Worm (Caenorhabditis elegans) whole organism, L4 larva: Measurements from ENCODE around the gene rgs-5.
A peak's percentile ranks its signal among the peaks of the same experiment; 100 is the strongest.

ENCODE experiments used
- D1046.2 ChIP-seq: fragments of 200-800 bp; sonication (Bioruptor generic); IDR thresholded peaks from 2 replicates; pipeline ENCODE4 v1.3.6; 2022; ENCODE audit warnings: missing genetic modification characterization, missing compliant biosample characterization
- F10B5.3 ChIP-seq: sonication (generic microtip); optimal IDR thresholded peaks from 2 replicates; lab custom pipeline; 2016; ENCODE audit warnings: mild to moderate bottlenecking, missing genetic modification characterization, missing compliant biosample characterization
- F44E2.7 ChIP-seq: fragments of 200-800 bp; sonication (Bioruptor generic); IDR thresholded peaks from 2 replicates; pipeline ENCODE4 v2.1.2; 2022; ENCODE audit warnings: missing genetic modification characterization, missing compliant biosample characterization
- F49E8.2 ChIP-seq: sonication (generic microtip); optimal IDR thresholded peaks from 2 replicates; lab custom pipeline; 2016; ENCODE audit warnings: missing compliant biosample characterization, mild to moderate bottlenecking, missing genetic modification characterization, borderline replicate concordance
- T26A8.4 ChIP-seq: fragments of 200-800 bp; sonication (Bioruptor generic); IDR thresholded peaks from 2 replicates; pipeline ENCODE4 v1.3.6; 2022; ENCODE audit warnings: missing genetic modification characterization, missing compliant biosample characterization
- Y105C5A.15 ChIP-seq: fragments of 200-800 bp; sonication (Bioruptor generic); IDR thresholded peaks from 2 replicates; pipeline ENCODE4 v1.3.6; 2022; ENCODE audit warnings: missing genetic modification characterization, missing compliant biosample characterization
- Y75B8A.6 ChIP-seq: fragments of 200-800 bp; sonication (Bioruptor generic); IDR thresholded peaks from 2 replicates; pipeline ENCODE4 v1.3.6; 2022; ENCODE audit warnings: missing genetic modification reagents, missing genetic modification characterization, missing compliant biosample characterization
- ZK546.5 ChIP-seq, 2 experiments: sonication (generic microtip); optimal IDR thresholded peaks; 2 replicates each; lab custom pipeline; 2017; ENCODE audit warnings: missing biosample characterization in 2 of 2, missing genetic modification characterization in 2 of 2
- aha-1 ChIP-seq: fragments of 150-350 bp; peaks from one replicate; lab custom pipeline; 2014; ENCODE audit warnings: missing biosample characterization, missing genetic modification characterization
- ama-1 ChIP-seq: fragments of 150-350 bp; optimal IDR thresholded peaks from 2 replicates; lab custom pipeline; 2014; ENCODE audit warnings: inconsistent platforms, mixed read lengths
- ceh-32 ChIP-seq: sonication (generic microtip); optimal IDR thresholded peaks from 2 replicates; lab custom pipeline; 2016; ENCODE audit warnings: mild to moderate bottlenecking, missing genetic modification characterization, missing compliant biosample characterization; ENCODE audit not compliant: poor library complexity
- ceh-44 ChIP-seq: fragments of 200-800 bp; sonication (Bioruptor generic); IDR thresholded peaks from 2 replicates; pipeline ENCODE4 v1.3.6; 2022; ENCODE audit warnings: missing genetic modification reagents, missing genetic modification characterization, missing compliant biosample characterization
- ceh-62 ChIP-seq: sonication (generic microtip); optimal IDR thresholded peaks from 2 replicates; lab custom pipeline; 2017; ENCODE audit warnings: missing biosample characterization, missing genetic modification characterization
- ceh-82 ChIP-seq: sonication (generic microtip); optimal IDR thresholded peaks from 2 replicates; lab custom pipeline; 2017; ENCODE audit warnings: missing biosample characterization, missing genetic modification characterization
- ces-1 ChIP-seq: fragments of 150-350 bp; sonication (generic microtip); optimal IDR thresholded peaks from 4 replicates; lab custom pipeline; 2014; ENCODE audit warnings: missing biosample characterization, missing genetic modification reagents, missing genetic modification characterization
- cey-2 ChIP-seq: sonication (generic microtip); optimal IDR thresholded peaks from 3 replicates; lab custom pipeline; 2017; ENCODE audit warnings: missing genetic modification characterization, mild to moderate bottlenecking, missing compliant biosample characterization, antibody characterized with exemption, borderline replicate concordance; ENCODE audit not compliant: insufficient read depth
- ctbp-1 ChIP-seq: fragments of 200-800 bp; sonication (Bioruptor generic); IDR thresholded peaks from 2 replicates; pipeline ENCODE4 v1.3.6; 2022; ENCODE audit warnings: missing genetic modification reagents, missing genetic modification characterization, missing compliant biosample characterization
- dmd-6 ChIP-seq: fragments of 200-800 bp; sonication (Bioruptor generic); IDR thresholded peaks from 2 replicates; pipeline ENCODE4 v1.3.6; 2022; ENCODE audit warnings: missing genetic modification reagents, missing genetic modification characterization, missing compliant biosample characterization
- fkh-10 ChIP-seq: fragments of 150-350 bp; optimal IDR thresholded peaks from 2 replicates; lab custom pipeline; 2014; ENCODE audit warnings: missing biosample characterization, missing genetic modification reagents, missing genetic modification characterization
- gei-8 ChIP-seq: fragments of 200-800 bp; sonication (Bioruptor generic); optimal IDR thresholded peaks from 2 replicates; lab custom pipeline; 2018; ENCODE audit warnings: mild to moderate bottlenecking, missing genetic modification characterization, missing compliant biosample characterization
- lin-29 ChIP-seq: fragments of 200-800 bp; sonication (Bioruptor generic); IDR thresholded peaks from 2 replicates; pipeline ENCODE4 v1.3.6; 2022; ENCODE audit warnings: missing genetic modification reagents, missing genetic modification characterization, missing compliant biosample characterization
- lin-38 ChIP-seq: fragments of 200-800 bp; sonication (Bioruptor generic); IDR thresholded peaks from 2 replicates; pipeline ENCODE4 v1.3.6; 2022; ENCODE audit warnings: missing genetic modification reagents, missing genetic modification characterization, missing compliant biosample characterization
- lin-39 ChIP-seq: fragments of 150-350 bp; optimal IDR thresholded peaks from 2 replicates; lab custom pipeline; 2014; ENCODE audit warnings: missing biosample characterization, missing genetic modification reagents, missing genetic modification characterization
- lir-3 ChIP-seq: sonication (generic microtip); optimal IDR thresholded peaks from 2 replicates; lab custom pipeline; 2016; ENCODE audit warnings: mild to moderate bottlenecking, missing genetic modification characterization, missing compliant biosample characterization
- madf-5 ChIP-seq, 2 experiments: fragments of 200-800 bp; sonication (Bioruptor generic); IDR thresholded peaks; 2 replicates each; pipeline ENCODE4 v1.3.6; 2022; ENCODE audit warnings: missing compliant biosample characterization in 2 of 2, missing genetic modification characterization in 2 of 2
- madf-9 ChIP-seq: fragments of 200-800 bp; sonication (Bioruptor generic); conservative IDR thresholded peaks from 2 replicates; pipeline ENCODE4 v1.3.6; 2022; ENCODE audit warnings: missing genetic modification reagents, missing genetic modification characterization, missing compliant biosample characterization
- mdl-1 ChIP-seq, 2 experiments: fragments of 150-350 bp in 1 of 2; sonication (generic microtip) in 1 of 2; optimal IDR thresholded peaks; 2 replicates each; lab custom pipeline; 2014 to 2017; ENCODE audit warnings: missing biosample characterization in 2 of 2, missing genetic modification characterization in 2 of 2
- mep-1 ChIP-seq: fragments of 150-350 bp; sonication (generic microtip); optimal IDR thresholded peaks from 3 replicates; lab custom pipeline; 2014; ENCODE audit warnings: missing biosample characterization, missing genetic modification characterization
- mxl-2 ChIP-seq: fragments of 200-800 bp; sonication (Bioruptor generic); conservative IDR thresholded peaks from 2 replicates; pipeline ENCODE4 v1.3.6; 2022; ENCODE audit warnings: missing genetic modification reagents, missing genetic modification characterization, missing compliant biosample characterization
- nhr-10 ChIP-seq: fragments of 150-350 bp; optimal IDR thresholded peaks from 2 replicates; lab custom pipeline; 2014; ENCODE audit warnings: missing biosample characterization, missing genetic modification characterization
- nhr-11 ChIP-seq: fragments of 150-350 bp; optimal IDR thresholded peaks from 2 replicates; lab custom pipeline; 2014; ENCODE audit warnings: missing biosample characterization, missing genetic modification characterization
- nhr-111 ChIP-seq: fragments of 200-800 bp; sonication (Bioruptor generic); optimal IDR thresholded peaks from 2 replicates; lab custom pipeline; 2018; ENCODE audit warnings: mild to moderate bottlenecking, missing genetic modification characterization, missing compliant biosample characterization
- nhr-237 ChIP-seq: sonication (generic microtip); optimal IDR thresholded peaks from 2 replicates; lab custom pipeline; 2017; ENCODE audit warnings: missing biosample characterization, missing genetic modification characterization
- nhr-25 ChIP-seq: sonication (generic microtip); optimal IDR thresholded peaks from 2 replicates; lab custom pipeline; 2017; ENCODE audit warnings: missing genetic modification characterization, mild to moderate bottlenecking, missing compliant biosample characterization, antibody characterized with exemption, moderate library complexity, borderline replicate concordance; ENCODE audit not compliant: insufficient read depth
- nhr-28 ChIP-seq: fragments of 150-350 bp; optimal IDR thresholded peaks from 2 replicates; lab custom pipeline; 2014; ENCODE audit warnings: missing biosample characterization, missing genetic modification characterization
- nhr-41 ChIP-seq: fragments of 200-800 bp; sonication (Bioruptor generic); IDR thresholded peaks from 2 replicates; pipeline ENCODE4 v1.3.6; 2022; ENCODE audit warnings: missing genetic modification reagents, missing genetic modification characterization, missing compliant biosample characterization
- nhr-42 ChIP-seq: fragments of 200-800 bp; sonication (Bioruptor generic); IDR thresholded peaks from 2 replicates; pipeline ENCODE4 v1.3.6; 2022; ENCODE audit warnings: missing genetic modification characterization, missing compliant biosample characterization
- nhr-6 ChIP-seq: fragments of 150-350 bp; optimal IDR thresholded peaks from 2 replicates; lab custom pipeline; 2014; ENCODE audit warnings: missing biosample characterization, missing genetic modification characterization
- nhr-76 ChIP-seq: fragments of 150-350 bp; optimal IDR thresholded peaks from 2 replicates; lab custom pipeline; 2014; ENCODE audit warnings: missing biosample characterization, missing genetic modification characterization
- nhr-77 ChIP-seq: fragments of 150-350 bp; optimal IDR thresholded peaks from 2 replicates; lab custom pipeline; 2014; ENCODE audit warnings: missing biosample characterization, missing genetic modification characterization
- pqm-1 ChIP-seq: sonication (generic microtip); optimal IDR thresholded peaks from 2 replicates; lab custom pipeline; 2017; ENCODE audit warnings: missing biosample characterization, missing genetic modification characterization
- rbr-2 ChIP-seq: sonication (generic microtip); optimal IDR thresholded peaks from 2 replicates; lab custom pipeline; 2016; ENCODE audit warnings: missing genotype, missing genetic modification characterization, missing compliant biosample characterization
- sdz-12 ChIP-seq: fragments of 200-800 bp; sonication (Bioruptor generic); optimal IDR thresholded peaks from 2 replicates; lab custom pipeline; 2018; ENCODE audit warnings: mild to moderate bottlenecking, missing genetic modification characterization, missing compliant biosample characterization
- set-16 ChIP-seq: fragments of 200-800 bp; sonication (Bioruptor generic); IDR thresholded peaks from 2 replicates; pipeline ENCODE4 v1.3.6; 2022; ENCODE audit warnings: missing genetic modification reagents, missing genetic modification characterization, missing compliant biosample characterization
- skn-1 ChIP-seq: fragments of 150-350 bp; optimal IDR thresholded peaks from 2 replicates; lab custom pipeline; 2014; ENCODE audit warnings: missing biosample characterization, missing genetic modification characterization
- snpc-1.2 ChIP-seq: fragments of 200-800 bp; sonication (Bioruptor generic); IDR thresholded peaks from 2 replicates; pipeline ENCODE4 v1.3.6; 2022; ENCODE audit warnings: missing genetic modification reagents, missing genetic modification characterization, missing compliant biosample characterization
- tag-97 ChIP-seq: fragments of 200-800 bp; sonication (Bioruptor generic); IDR thresholded peaks from 2 replicates; pipeline ENCODE4 v1.3.6; 2022; ENCODE audit warnings: missing genetic modification characterization, missing compliant biosample characterization
- tra-1 ChIP-seq: fragments of 200-800 bp; sonication (Bioruptor generic); IDR thresholded peaks from 2 replicates; pipeline ENCODE4 v1.3.6; 2022; ENCODE audit warnings: missing genetic modification reagents, missing genetic modification characterization, missing compliant biosample characterization
- unc-130 ChIP-seq: sonication (generic microtip); optimal IDR thresholded peaks from 2 replicates; lab custom pipeline; 2016; ENCODE audit warnings: missing genetic modification reagents, missing genetic modification characterization, missing compliant biosample characterization
- vab-7 ChIP-seq: fragments of 200-800 bp; sonication (Bioruptor generic); IDR thresholded peaks from 2 replicates; pipeline ENCODE4 v1.3.6; 2022; ENCODE audit warnings: missing genetic modification reagents, missing genetic modification characterization, missing compliant biosample characterization
- zfp-3 ChIP-seq: fragments of 200-800 bp; sonication (Bioruptor generic); conservative IDR thresholded peaks from 2 replicates; pipeline ENCODE4 v1.3.6; 2022; ENCODE audit warnings: missing genetic modification reagents, missing genetic modification characterization, missing compliant biosample characterization
- ztf-7 ChIP-seq: fragments of 150-350 bp; optimal IDR thresholded peaks from 2 replicates; lab custom pipeline; 2014; ENCODE audit warnings: missing biosample characterization, missing genetic modification characterization

rgs-5 gene

ce11 chrIII:5697963-5698730, at the start of gene rgs-5, which contains the start of gene lgg-3:
rgs-5 (plus strand) TSS chrIII:5698555.
lgg-3 (minus strand) TSS chrIII:5698013.
- TF ChIP-seq zfp-3 (GFP tag; lab: Robert Waterston, UW) (no peak), ceh-82 (tag; lab: Kevin White, UChicago) (no peak), mdl-1 (tag; optimal IDR thresholded peaks at IDR 0.05; lab: Kevin White, UChicago) (no peak), snpc-1.2 (GFP tag; lab: Robert Waterston, UW) (no peak), D1046.2 (GFP tag; lab: Robert Waterston, UW) (no peak), ZK546.5 (tag; optimal IDR thresholded peaks at IDR 0.05; lab: Kevin White, UChicago) (no peak), pqm-1 (tag; lab: Kevin White, UChicago) (no peak), fkh-10 (GFP tag; lab: Kevin White, UChicago) (no peak), ceh-32 (tag; lab: Kevin White, UChicago) (no peak), ama-1 (lab: Kevin White, UChicago) (no peak), nhr-41 (GFP tag; lab: Robert Waterston, UW) (no peak), gei-8 (GFP tag; lab: Kevin White, UChicago) (no peak), ctbp-1 (GFP tag; lab: Robert Waterston, UW) (no peak), tra-1 (GFP tag; lab: Robert Waterston, UW) (no peak), nhr-76 (tag; lab: Kevin White, UChicago) (no peak), Y105C5A.15 (GFP tag; lab: Robert Waterston, UW) (no peak), T26A8.4 (no peak), nhr-28 (peak; percentile 51), dmd-6 (GFP tag; lab: Robert Waterston, UW) (no peak), sdz-12 (GFP tag; lab: Kevin White, UChicago) (no peak), madf-5 (GFP tag; IDR thresholded peaks at IDR 0.05; lab: Robert Waterston, UW) (no peak), skn-1 (no peak), nhr-77 (tag; lab: Kevin White, UChicago) (no peak), madf-9 (GFP tag; lab: Robert Waterston, UW) (no peak), mxl-2 (GFP tag; lab: Robert Waterston, UW) (no peak), nhr-6 (tag; lab: Kevin White, UChicago) (peak; percentile 2), vab-7 (GFP tag; lab: Robert Waterston, UW) (no peak), lin-39 (tag; lab: Kevin White, UChicago) (no peak), set-16 (GFP tag; lab: Robert Waterston, UW) (no peak), ceh-44 (GFP tag; lab: Robert Waterston, UW) (no peak), tag-97 (GFP tag; lab: Robert Waterston, UW) (no peak), F10B5.3 (no peak), nhr-42 (GFP tag; lab: Robert Waterston, UW) (no peak), lir-3 (tag; lab: Kevin White, UChicago) (no peak), aha-1 (tag; lab: Kevin White, UChicago) (no peak), nhr-111 (no peak), lin-38 (GFP tag; lab: Robert Waterston, UW) (peak; percentile 39; the same call in 1 of the 2 replicates), nhr-10 (tag; lab: Kevin White, UChicago) (no peak), cey-2 (tag; lab: Kevin White, UChicago) (no peak), Y75B8A.6 (GFP tag; lab: Robert Waterston, UW) (no peak), ceh-62 (tag; lab: Kevin White, UChicago) (no peak), nhr-11 (no peak), nhr-25 (tag; lab: Kevin White, UChicago) (no peak), F44E2.7 (GFP tag; lab: Robert Waterston, UW) (no peak), rbr-2 (tag; lab: Kevin White, UChicago) (peak; percentile 14), mep-1 (tag; lab: Kevin White, UChicago) (peak; percentile 60), unc-130 (GFP tag; lab: Kevin White, UChicago) (no peak), ztf-7 (tag; lab: Kevin White, UChicago) (no peak), nhr-237 (tag; lab: Kevin White, UChicago) (no peak), ces-1 (GFP tag; lab: Kevin White, UChicago) (no peak), F49E8.2 (tag; lab: Kevin White, UChicago) (peak; percentile 82), lin-29 (GFP tag; lab: Robert Waterston, UW) (no peak)
